Worm (Caenorhabditis elegans) whole organism, young adult: Measurements from ENCODE around the gene tsp-12.

Source experiments
- cebp-1 ChIP-seq, 2 experiments: fragments of 200-800 bp in 1 of 2; sonication (Bioruptor generic) in 1 of 2; sonication (generic microtip) in 1 of 2; IDR thresholded peaks in 1 of 2; optimal IDR thresholded peaks in 1 of 2; 2 replicates each; pipeline versions ENCODE4 v1.3.6 to Lab custom; 2017 to 2022; ENCODE audit warnings: missing compliant biosample characterization in 2 of 2, missing genetic modification characterization in 2 of 2, mild to moderate bottlenecking in 1 of 2, missing genetic modification reagents in 1 of 2, moderate library complexity in 1 of 2
- dpff-1 ChIP-seq: sonication (generic microtip); optimal IDR thresholded peaks from 2 replicates; lab custom pipeline; 2017; ENCODE audit warnings: mild to moderate bottlenecking, missing genetic modification characterization, missing compliant biosample characterization
- lir-1 ChIP-seq: fragments of 200-800 bp; sonication (Bioruptor generic); conservative IDR thresholded peaks from 2 replicates; pipeline ENCODE4 v1.3.6; 2022; ENCODE audit warnings: missing genetic modification reagents, missing genetic modification characterization, missing compliant biosample characterization
- repo-1 ChIP-seq: sonication (generic microtip); optimal IDR thresholded peaks from 2 replicates; lab custom pipeline; 2017; ENCODE audit warnings: mild to moderate bottlenecking, missing genetic modification characterization, missing compliant biosample characterization

DNA sequence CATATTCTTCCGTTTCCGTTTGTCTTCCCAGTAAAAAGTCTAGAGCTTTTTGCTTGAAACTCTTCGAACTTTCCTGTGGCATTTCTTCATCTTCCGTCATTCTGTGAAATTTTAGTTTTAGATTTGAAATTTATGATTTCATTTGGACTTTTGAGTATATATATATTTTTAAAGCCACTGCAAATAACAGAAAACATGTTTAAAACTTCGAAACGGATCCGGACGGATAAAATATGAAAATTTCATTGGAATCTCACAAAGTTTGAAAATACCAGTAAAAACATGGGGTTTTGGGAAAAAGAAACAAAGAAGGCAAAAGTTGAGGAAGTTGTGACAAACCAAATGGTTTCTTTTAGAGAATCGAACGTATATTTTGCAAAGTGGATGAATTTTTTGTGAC is 1.5 kb downstream of the tsp-12 start, which contains the start of gene pigs-1:
- TF ChIP-seq lir-1 (GFP tag; lab: Robert Waterston, UW) (no peak), cebp-1 (GFP tag; IDR thresholded peaks at IDR 0.05; lab: Robert Waterston, UW) (no peak), cebp-1 (tag; optimal IDR thresholded peaks at IDR 0.05; lab: Kevin White, UChicago) (no peak), repo-1 (tag; lab: Kevin White, UChicago) (no peak), dpff-1 (tag; lab: Kevin White, UChicago) (no peak)
